Fruit fly (Drosophila melanogaster) whole organism, prepupa: ENCODE data around the gene GatB.

Source experiments
- Blimp-1 ChIP-seq: fragments of 200-800 bp; sonication (Bioruptor generic); optimal IDR thresholded peaks from 3 replicates; lab custom pipeline; 2017; ENCODE audit warnings: missing biosample characterization, missing genetic modification characterization, mild to moderate bottlenecking, moderate library complexity, missing genetic modification reagents
- CG10631 ChIP-seq: fragments of 200-800 bp; sonication (Bioruptor generic); optimal IDR thresholded peaks from 2 replicates; lab custom pipeline; 2016; ENCODE audit warnings: missing biosample characterization, missing genetic modification characterization
- CG10669 ChIP-seq: fragments of 200-800 bp; sonication (Bioruptor generic); optimal IDR thresholded peaks from 3 replicates; lab custom pipeline; 2018; ENCODE audit warnings: missing biosample characterization, mild to moderate bottlenecking, missing genetic modification characterization, moderate library complexity
- CG11762 ChIP-seq: fragments of 200-800 bp; sonication (Bioruptor generic); optimal IDR thresholded peaks from 3 replicates; lab custom pipeline; 2016; ENCODE audit warnings: missing biosample characterization, missing genetic modification characterization; ENCODE audit not compliant: insufficient read depth
- CG15336 ChIP-seq: fragments of 200-800 bp; sonication (Bioruptor generic); IDR thresholded peaks from 2 replicates; pipeline ENCODE4 v1.3.6; 2022; ENCODE audit warnings: missing biosample characterization, missing genetic modification characterization
- CG1621 ChIP-seq: fragments of 200-800 bp; sonication (Bioruptor generic); optimal IDR thresholded peaks from 3 replicates; lab custom pipeline; 2018; ENCODE audit warnings: missing biosample characterization, mild to moderate bottlenecking, missing genetic modification characterization
- CG16779 ChIP-seq: fragments of 200-800 bp; sonication (Bioruptor generic); optimal IDR thresholded peaks from 3 replicates; lab custom pipeline; 2017; ENCODE audit warnings: missing biosample characterization, mild to moderate bottlenecking, missing genetic modification characterization
- CG3032 ChIP-seq: fragments of 200-800 bp; optimal IDR thresholded peaks from 2 replicates; lab custom pipeline; 2019; ENCODE audit warnings: missing biosample characterization, mild to moderate bottlenecking, missing genetic modification characterization, moderate library complexity
- CG32006 ChIP-seq: fragments of 200-800 bp; sonication (Bioruptor generic); optimal IDR thresholded peaks from 3 replicates; lab custom pipeline; 2017; ENCODE audit warnings: missing biosample characterization, mild to moderate bottlenecking, missing genetic modification characterization
- CG3919 ChIP-seq: fragments of 200-800 bp; sonication (Bioruptor generic); optimal IDR thresholded peaks from 3 replicates; lab custom pipeline; 2016; ENCODE audit warnings: missing biosample characterization, missing genetic modification characterization
- CG6163 ChIP-seq: fragments of 200-800 bp; sonication (Bioruptor generic); IDR thresholded peaks from 3 replicates; pipeline ENCODE4 v1.3.6; 2022; ENCODE audit warnings: missing biosample characterization, missing genetic modification characterization
- CG6276 ChIP-seq: fragments of 200-800 bp; sonication (Bioruptor generic); optimal IDR thresholded peaks from 2 replicates; lab custom pipeline; 2017; ENCODE audit warnings: missing biosample characterization, mild to moderate bottlenecking, missing genetic modification characterization
- CG6792 ChIP-seq: fragments of 200-800 bp; sonication (Bioruptor generic); optimal IDR thresholded peaks from 3 replicates; lab custom pipeline; 2016; ENCODE audit warnings: missing biosample characterization, missing genetic modification characterization
- CG6808 ChIP-seq: fragments of 200-800 bp; sonication (Bioruptor generic); optimal IDR thresholded peaks from 3 replicates; lab custom pipeline; 2017; ENCODE audit warnings: missing biosample characterization, missing genetic modification characterization, mild to moderate bottlenecking, moderate library complexity, missing genetic modification reagents
- CG6854 ChIP-seq: fragments of 200-800 bp; sonication (Bioruptor generic); optimal IDR thresholded peaks from 2 replicates; lab custom pipeline; 2017; ENCODE audit warnings: missing biosample characterization, mild to moderate bottlenecking, missing genetic modification characterization
- CG7368 ChIP-seq: fragments of 200-800 bp; sonication (Bioruptor generic); optimal IDR thresholded peaks from 3 replicates; lab custom pipeline; 2016; ENCODE audit warnings: missing biosample characterization, missing genetic modification characterization
- CG9139 ChIP-seq: fragments of 200-800 bp; sonication (Bioruptor generic); optimal IDR thresholded peaks from 3 replicates; lab custom pipeline; 2017; ENCODE audit warnings: missing biosample characterization, mild to moderate bottlenecking, missing genetic modification characterization
- Eip75B ChIP-seq: fragments of 200-800 bp; sonication (Bioruptor generic); optimal IDR thresholded peaks from 3 replicates; lab custom pipeline; 2016; ENCODE audit warnings: missing biosample characterization, missing genetic modification characterization
- Eip78C ChIP-seq: fragments of 200-800 bp; sonication (Bioruptor generic); peaks from one replicate; lab custom pipeline; 2016; ENCODE audit warnings: missing biosample characterization, missing genetic modification characterization
- Ets21C ChIP-seq: fragments of 200-800 bp; sonication (Bioruptor generic); optimal IDR thresholded peaks from 3 replicates; lab custom pipeline; 2016; ENCODE audit warnings: missing biosample characterization, missing genetic modification characterization
- Ets96B ChIP-seq: fragments of 200-800 bp; optimal IDR thresholded peaks from 2 replicates; lab custom pipeline; 2019; ENCODE audit warnings: missing biosample characterization, mild to moderate bottlenecking, missing genetic modification characterization, moderate library complexity
- Gug ChIP-seq: fragments of 200-800 bp; sonication (Bioruptor generic); IDR thresholded peaks from 2 replicates; pipeline ENCODE4 v1.3.6; 2022; ENCODE audit warnings: missing biosample characterization, missing genetic modification characterization
- Hr38 ChIP-seq: sonication (Bioruptor generic); optimal IDR thresholded peaks from 2 replicates; lab custom pipeline; 2016; ENCODE audit warnings: missing biosample characterization, missing genetic modification characterization
- Hr39 ChIP-seq: fragments of 200-800 bp; sonication (Bioruptor generic); optimal IDR thresholded peaks from 2 replicates; lab custom pipeline; 2016; ENCODE audit warnings: missing biosample characterization, missing genetic modification characterization
- Hr4 ChIP-seq: fragments of 200-800 bp; sonication (Bioruptor generic); optimal IDR thresholded peaks from 3 replicates; lab custom pipeline; 2016; ENCODE audit warnings: missing biosample characterization, missing genetic modification characterization
- Smox ChIP-seq: fragments of 200-800 bp; sonication (Bioruptor generic); optimal IDR thresholded peaks from 3 replicates; lab custom pipeline; 2016; ENCODE audit warnings: missing biosample characterization, missing genetic modification characterization
- Sox102F ChIP-seq: fragments of 200-800 bp; sonication (Bioruptor generic); optimal IDR thresholded peaks from 2 replicates; lab custom pipeline; 2016; ENCODE audit warnings: missing biosample characterization, mild to moderate bottlenecking, missing genetic modification characterization
- Sox14 ChIP-seq: fragments of 200-800 bp; sonication (Bioruptor generic); optimal IDR thresholded peaks from 3 replicates; lab custom pipeline; 2016; ENCODE audit warnings: missing biosample characterization, missing genetic modification characterization
- achi ChIP-seq: fragments of 200-800 bp; sonication (Bioruptor generic); optimal IDR thresholded peaks from 3 replicates; lab custom pipeline; 2016; ENCODE audit warnings: missing biosample characterization, missing genetic modification characterization
- dac ChIP-seq: fragments of 200-800 bp; sonication (Bioruptor generic); optimal IDR thresholded peaks from 2 replicates; lab custom pipeline; 2017; ENCODE audit warnings: missing biosample characterization, mild to moderate bottlenecking, missing genetic modification characterization
- esn ChIP-seq: fragments of 200-800 bp; sonication (Bioruptor generic); optimal IDR thresholded peaks from 2 replicates; lab custom pipeline; 2016; ENCODE audit warnings: missing biosample characterization, mild to moderate bottlenecking, missing genetic modification characterization, moderate library complexity
- fd59A ChIP-seq: fragments of 200-800 bp; sonication (Bioruptor generic); optimal IDR thresholded peaks from 2 replicates; lab custom pipeline; 2017; ENCODE audit warnings: missing biosample characterization, mild to moderate bottlenecking, missing genetic modification characterization, missing genetic modification reagents
- fd85E ChIP-seq: fragments of 200-800 bp; sonication (Bioruptor generic); optimal IDR thresholded peaks from 3 replicates; lab custom pipeline; 2016; ENCODE audit warnings: missing biosample characterization, missing genetic modification characterization
- lz ChIP-seq: fragments of 200-800 bp; sonication (Bioruptor generic); optimal IDR thresholded peaks from 3 replicates; lab custom pipeline; 2016; ENCODE audit warnings: missing biosample characterization, missing genetic modification characterization
- net ChIP-seq: fragments of 200-800 bp; sonication (Bioruptor generic); optimal IDR thresholded peaks from 3 replicates; lab custom pipeline; 2016; ENCODE audit warnings: missing biosample characterization, missing genetic modification characterization
- pdm3 ChIP-seq: fragments of 200-800 bp; sonication (Bioruptor generic); optimal IDR thresholded peaks from 3 replicates; lab custom pipeline; 2016; ENCODE audit warnings: missing biosample characterization, missing genetic modification characterization
- spab ChIP-seq: fragments of 200-800 bp; sonication (Bioruptor generic); optimal IDR thresholded peaks from 2 replicates; lab custom pipeline; 2017; ENCODE audit warnings: missing biosample characterization, mild to moderate bottlenecking, missing genetic modification characterization, missing genetic modification reagents
- ss ChIP-seq, 2 experiments: fragments of 200-800 bp; sonication (Bioruptor generic); optimal IDR thresholded peaks; 2 replicates in 1 of 2; 3 replicates in 1 of 2; lab custom pipeline; 2017 to 2018; ENCODE audit warnings: mild to moderate bottlenecking in 2 of 2, missing biosample characterization in 2 of 2, missing genetic modification characterization in 2 of 2, moderate library complexity in 1 of 2
- svp ChIP-seq: fragments of 200-800 bp; sonication (Bioruptor generic); peaks from one replicate; lab custom pipeline; 2016; ENCODE audit warnings: missing biosample characterization, missing genetic modification characterization
- topi ChIP-seq: fragments of 200-800 bp; sonication (Bioruptor generic); optimal IDR thresholded peaks from 3 replicates; lab custom pipeline; 2016; ENCODE audit warnings: missing biosample characterization, missing genetic modification characterization
- vri ChIP-seq: fragments of 200-800 bp; sonication (Bioruptor generic); optimal IDR thresholded peaks from 3 replicates; lab custom pipeline; 2016; ENCODE audit warnings: missing biosample characterization, mild to moderate bottlenecking, missing genetic modification characterization

GatB gene

dm6 chr3R:24122369-24122768 is 7.7 kb downstream of the GatB start:
- TF ChIP-seq svp (GFP tag; lab: Kevin White, UChicago) (peak; percentile 95), Hr39 (GFP tag; lab: Kevin White, UChicago) (no peak)

- TF ChIP-seq svp (GFP tag; lab: Kevin White, UChicago) = peak; percentile 91
- TF ChIP-seq Hr38 = no peak
These were observed 8.4 kb downstream of the GatB start for dm6 chr3R:24121669-24122068.

dm6 chr3R:24116972-24117371 is 13.1 kb downstream of the GatB start:
- TF ChIP-seq ss (GFP tag; optimal IDR thresholded peaks at IDR 0.05; lab: Kevin White, UChicago) = peak; percentile 67 to 68
- TF ChIP-seq CG9139 = peak; percentile 33
- no peak for TF ChIP-seq achi (GFP tag; lab: Kevin White, UChicago)
- TF ChIP-seq CG6854 (GFP tag; lab: Kevin White, UChicago) = peak; percentile 13
- no peak for TF ChIP-seq topi
- TF ChIP-seq CG11762 = no peak
- no peak for TF ChIP-seq pdm3 (GFP tag; lab: Kevin White, UChicago)
- peak; percentile 19 for TF ChIP-seq CG1621
- TF ChIP-seq svp (GFP tag; lab: Kevin White, UChicago) = peak; percentile 98
- TF ChIP-seq fd85E (GFP tag; lab: Kevin White, UChicago) = no peak
- no peak for TF ChIP-seq Hr38
- no peak for TF ChIP-seq vri
- no peak for TF ChIP-seq Blimp-1 (GFP tag; lab: Kevin White, UChicago)
- TF ChIP-seq CG16779 (tag; lab: Kevin White, UChicago) = peak; percentile 25
- no peak for TF ChIP-seq net (GFP tag; lab: Kevin White, UChicago)
- TF ChIP-seq Smox (GFP tag; lab: Kevin White, UChicago) = no peak
- no peak for TF ChIP-seq CG3032 (tag; lab: Kevin White, UChicago)
- peak; percentile 16 for TF ChIP-seq CG10669 (GFP tag; lab: Kevin White, UChicago)
- TF ChIP-seq lz (GFP tag; lab: Kevin White, UChicago) = no peak
- no peak for TF ChIP-seq Eip75B (GFP tag; lab: Kevin White, UChicago)
- TF ChIP-seq CG10631 = no peak
- TF ChIP-seq dac (GFP tag; lab: Kevin White, UChicago) = no peak
- no peak for TF ChIP-seq fd59A (GFP tag; lab: Kevin White, UChicago)
- TF ChIP-seq CG6276 = peak; percentile 59
- peak; percentile 50 for TF ChIP-seq Eip78C (GFP tag; lab: Kevin White, UChicago)
- peak; percentile 12 for TF ChIP-seq spab (GFP tag; lab: Kevin White, UChicago)
- TF ChIP-seq CG3919 = no peak
- 0 out of 2 replicates have a peak, but pooled peaks have one; percentile 16 for TF ChIP-seq CG15336 (GFP tag; lab: Robert Waterston, UW)
- peak; percentile 67 for TF ChIP-seq CG6808 (GFP tag; lab: Kevin White, UChicago)
- no peak for TF ChIP-seq Ets21C (GFP tag; lab: Kevin White, UChicago)
- TF ChIP-seq CG7368 (GFP tag; lab: Kevin White, UChicago) = no peak

dm6 chr3R:24116180-24116579 is 13.9 kb downstream of the GatB start, which contains the start of gene CG13607:
Gene CG13607 (minus strand): TSS chr3R:24116322.
- TF ChIP-seq svp (GFP tag; lab: Kevin White, UChicago) = peak; percentile 89
- peak; percentile 45 for TF ChIP-seq CG32006 (GFP tag; lab: Kevin White, UChicago)
- no peak for TF ChIP-seq Sox14 (GFP tag; lab: Kevin White, UChicago)
- TF ChIP-seq esn (GFP tag; lab: Kevin White, UChicago) = peak; percentile 1
- no peak for TF ChIP-seq CG3919
- no peak for TF ChIP-seq CG6792 (GFP tag; lab: Kevin White, UChicago)
- TF ChIP-seq CG6163 (GFP tag; lab: Robert Waterston, UW) = no peak
- TF ChIP-seq Eip78C (GFP tag; lab: Kevin White, UChicago) = peak; percentile 67
- TF ChIP-seq Gug (GFP tag; lab: Robert Waterston, UW) = no peak
- no peak for TF ChIP-seq Hr4
- TF ChIP-seq CG3032 (tag; lab: Kevin White, UChicago) = no peak
- no peak for TF ChIP-seq CG11762
- TF ChIP-seq Ets96B = no peak
- no peak for TF ChIP-seq Sox102F (GFP tag; lab: Kevin White, UChicago)
